Worm (Caenorhabditis elegans) whole organism, L4 larva: ENCODE results near the gene hdl-1.

ENCODE experiments used
- Y48G9A.11 ChIP-seq: fragments of 200-800 bp; sonication (Bioruptor generic); IDR thresholded peaks from 2 replicates; pipeline ENCODE4 v1.3.6; 2022; ENCODE audit warnings: missing genetic modification reagents, missing genetic modification characterization, missing compliant biosample characterization
- aly-2 ChIP-seq: sonication (generic microtip); optimal IDR thresholded peaks from 2 replicates; lab custom pipeline; 2018; ENCODE audit warnings: missing biosample characterization, missing genetic modification characterization
- ama-1 ChIP-seq: fragments of 150-350 bp; optimal IDR thresholded peaks from 2 replicates; lab custom pipeline; 2014; ENCODE audit warnings: inconsistent platforms, mixed read lengths
- ces-1 ChIP-seq: fragments of 150-350 bp; sonication (generic microtip); optimal IDR thresholded peaks from 4 replicates; lab custom pipeline; 2014; ENCODE audit warnings: missing biosample characterization, missing genetic modification reagents, missing genetic modification characterization
- daf-8 ChIP-seq: fragments of 200-800 bp; sonication (Bioruptor generic); IDR thresholded peaks from 2 replicates; pipeline ENCODE4 v1.3.6; 2022; ENCODE audit warnings: missing genetic modification characterization, missing compliant biosample characterization
- duxl-1 ChIP-seq: sonication (generic microtip); optimal IDR thresholded peaks from 2 replicates; lab custom pipeline; 2016; ENCODE audit warnings: mild to moderate bottlenecking, missing genetic modification characterization, moderate library complexity, missing compliant biosample characterization; ENCODE audit not compliant: poor library complexity
- fkh-10 ChIP-seq: fragments of 150-350 bp; optimal IDR thresholded peaks from 2 replicates; lab custom pipeline; 2014; ENCODE audit warnings: missing biosample characterization, missing genetic modification reagents, missing genetic modification characterization
- fos-1 ChIP-seq: fragments of 150-350 bp; optimal IDR thresholded peaks from 2 replicates; lab custom pipeline; 2014; ENCODE audit warnings: missing biosample characterization, missing genetic modification characterization
- lsy-2 ChIP-seq, 2 experiments: fragments of 150-350 bp in 1 of 2; sonication (generic microtip) in 1 of 2; optimal IDR thresholded peaks; 2 replicates each; lab custom pipeline; 2014 to 2017; ENCODE audit warnings: missing biosample characterization in 2 of 2, missing genetic modification characterization in 2 of 2
- madf-9 ChIP-seq: fragments of 200-800 bp; sonication (Bioruptor generic); conservative IDR thresholded peaks from 2 replicates; pipeline ENCODE4 v1.3.6; 2022; ENCODE audit warnings: missing genetic modification reagents, missing genetic modification characterization, missing compliant biosample characterization
- nhr-76 ChIP-seq: fragments of 150-350 bp; optimal IDR thresholded peaks from 2 replicates; lab custom pipeline; 2014; ENCODE audit warnings: missing biosample characterization, missing genetic modification characterization
- unc-130 ChIP-seq: sonication (generic microtip); optimal IDR thresholded peaks from 2 replicates; lab custom pipeline; 2016; ENCODE audit warnings: missing genetic modification reagents, missing genetic modification characterization, missing compliant biosample characterization
- unc-62 ChIP-seq, 3 experiments: fragments of 150-350 bp in 1 of 3; sonication (generic microtip); optimal IDR thresholded peaks in 2 of 3; peaks in 1 of 3; 1 replicate in 1 of 3; 2 replicates in 2 of 3; lab custom pipeline; 2014 to 2017; ENCODE audit warnings: missing biosample characterization in 3 of 3, missing genetic modification characterization in 3 of 3, missing genetic modification reagents in 3 of 3, missing genotype in 1 of 3

ce11 chrIV:11965327-11965726, 15.7 kb upstream of the hdl-1 start, which contains the start of gene srj-1:
- no peak for TF ChIP-seq lsy-2 (tag; optimal IDR thresholded peaks at IDR 0.05; lab: Kevin White, UChicago)
- no peak for TF ChIP-seq Y48G9A.11 (GFP tag; lab: Robert Waterston, UW)
- TF ChIP-seq nhr-76 (tag; lab: Kevin White, UChicago): no peak
- no peak for TF ChIP-seq ces-1 (GFP tag; lab: Kevin White, UChicago)
- peak in 1 of 2 experiments; percentile 33 for TF ChIP-seq unc-62 (GFP tag; optimal IDR thresholded peaks at IDR 0.05 in 1 of 2; lab: Kevin White, UChicago)
- no peak for TF ChIP-seq unc-62 (tag; optimal IDR thresholded peaks at IDR 0.05; lab: Kevin White, UChicago)
- TF ChIP-seq fos-1 (tag; lab: Kevin White, UChicago): no peak
- TF ChIP-seq fkh-10 (GFP tag; lab: Kevin White, UChicago): no peak
- TF ChIP-seq daf-8: no peak
- TF ChIP-seq aly-2 (tag; lab: Kevin White, UChicago): no peak
- no peak for TF ChIP-seq duxl-1 (tag; lab: Kevin White, UChicago)
- no peak for TF ChIP-seq unc-130 (GFP tag; lab: Kevin White, UChicago)
- no peak for TF ChIP-seq ama-1 (lab: Kevin White, UChicago)
- TF ChIP-seq madf-9 (GFP tag; lab: Robert Waterston, UW): no peak
